Worm (Caenorhabditis elegans): ENCODE measurements around the gene spp-20.

DNA sequence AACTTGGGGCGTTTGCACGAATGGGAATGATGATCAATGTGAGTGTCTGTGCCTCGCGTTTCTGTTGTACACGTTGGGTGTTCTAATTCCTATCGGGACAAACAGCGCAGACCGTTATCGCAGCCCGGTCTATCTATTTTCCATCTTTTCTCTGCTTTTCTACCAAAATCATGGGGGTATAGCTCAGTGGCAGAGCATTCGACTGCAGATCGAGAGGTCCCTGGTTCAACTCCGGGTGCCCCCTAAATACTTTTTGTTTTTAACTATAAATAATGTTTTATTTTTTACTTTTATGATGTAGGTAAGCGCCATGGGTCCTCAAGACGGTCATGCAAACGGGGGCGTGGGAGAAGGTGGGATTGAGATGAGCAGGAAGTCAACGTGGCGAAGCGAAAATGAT is 1.6 kb upstream of the spp-20 start:
- TF ChIP-seq klf-2 (GFP tag; conservative IDR thresholded peaks at IDR 0.05): no peak
- no peak for TF ChIP-seq flt-1 (GFP tag; IDR thresholded peaks at IDR 0.05)
- no peak for TF ChIP-seq ztf-23 (GFP tag; IDR thresholded peaks at IDR 0.05)
- TF ChIP-seq cog-1 (tag; optimal IDR thresholded peaks at IDR 0.05): no peak
- no peak for TF ChIP-seq ref-1 (GFP tag; conservative IDR thresholded peaks at IDR 0.05)
- TF ChIP-seq med-1 (GFP tag; optimal IDR thresholded peaks at IDR 0.05; ENCODE audit: insufficient read depth): no peak
- TF ChIP-seq T22C8.4 (GFP tag; IDR thresholded peaks at IDR 0.05): no peak
- 0 out of 2 replicates have a peak, but pooled peaks have one; percentile 12 for TF ChIP-seq ztf-29 (GFP tag; IDR thresholded peaks at IDR 0.05)
- TF ChIP-seq tab-1 (GFP tag; IDR thresholded peaks at IDR 0.05): no peak
